Worm (Caenorhabditis elegans): ENCODE data around the gene C26B2.2.

- no peak for TF ChIP-seq egl-27 (tag; optimal IDR thresholded peaks at IDR 0.05)
- no peak for TF ChIP-seq lsy-2 (tag; optimal IDR thresholded peaks at IDR 0.05)
Measured at ce11 chrIV:7994715-7995114, 27.2 kb downstream of the C26B2.2 start.
